Fruit fly (Drosophila melanogaster): ENCODE results near the gene Tsp86D.

Gene Tsp86D

DNA sequence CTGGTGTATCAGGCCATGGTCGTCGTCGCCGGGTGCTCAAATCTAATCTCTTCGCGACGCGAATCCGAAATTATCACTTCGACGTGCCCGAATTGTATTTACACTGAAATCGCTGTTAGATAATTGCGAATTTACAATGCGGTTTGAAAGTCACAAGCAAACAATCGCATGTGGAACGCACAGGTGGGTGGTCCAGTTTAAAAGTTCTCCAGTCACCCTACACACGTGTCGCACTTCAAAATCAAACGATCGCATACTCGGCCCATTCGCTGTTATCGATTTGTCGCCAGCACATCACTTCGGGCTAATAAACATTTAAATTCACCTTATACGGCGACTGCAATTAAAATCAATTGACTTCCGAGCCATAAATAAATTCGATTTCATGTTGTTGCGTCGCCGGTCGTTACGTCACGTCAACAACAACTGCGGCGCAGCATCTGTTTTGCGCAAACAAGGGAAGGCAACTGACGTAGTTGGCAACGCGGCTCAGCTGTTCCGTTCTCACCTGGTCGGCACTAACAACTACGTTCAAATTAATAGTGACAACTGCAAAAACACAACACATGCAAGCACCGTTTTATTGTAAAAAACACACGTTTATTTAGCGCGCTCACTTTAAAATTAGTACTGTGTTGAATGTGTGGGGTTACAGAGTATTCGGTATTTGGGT lies 5.6 kb upstream of the Tsp86D start, which contains the start of gene CG6574 (continued):
- TF ChIP-seq CG9727 (GFP tag; optimal IDR thresholded peaks at IDR 0.05) = no peak
- TF ChIP-seq Dref (GFP tag; IDR thresholded peaks at IDR 0.05) = no peak
- no peak for TF ChIP-seq klu (GFP tag; IDR thresholded peaks at IDR 0.05)
- TF ChIP-seq bsh (GFP tag; optimal IDR thresholded peaks at IDR 0.05) = no peak
- TF ChIP-seq CG30020 (tag; optimal IDR thresholded peaks at IDR 0.05) = no peak
- TF ChIP-seq CG17385 (GFP tag; optimal IDR thresholded peaks at IDR 0.05) = no peak
- no peak for TF ChIP-seq unpg (GFP tag; optimal IDR thresholded peaks at IDR 0.05)
- no peak for TF ChIP-seq tap (tag; optimal IDR thresholded peaks at IDR 0.05)
- peak; percentile 36 for TF ChIP-seq CG6254 (GFP tag; optimal IDR thresholded peaks at IDR 0.05)
- no peak for TF ChIP-seq Dip2 (GFP tag; IDR thresholded peaks at IDR 0.05)
- no peak for TF ChIP-seq Poxn (GFP tag; IDR thresholded peaks at IDR 0.05)
- no peak for TF ChIP-seq CG6689 (GFP tag; IDR thresholded peaks at IDR 0.05)
- no peak for TF ChIP-seq CG1024 (GFP tag; IDR thresholded peaks at IDR 0.05)
- no peak for TF ChIP-seq CG8281 (tag; optimal IDR thresholded peaks at IDR 0.05)
- TF ChIP-seq CG4424 (GFP tag; optimal IDR thresholded peaks at IDR 0.05) = no peak
- TF ChIP-seq CG14441 (GFP tag; IDR thresholded peaks at IDR 0.05) = no peak
- TF ChIP-seq Ada2b (GFP tag; IDR thresholded peaks at IDR 0.05) = no peak
- TF ChIP-seq CG14710 (tag; optimal IDR thresholded peaks at IDR 0.05) = peak; percentile 15
- peak; percentile 22; the same call in 1 of the 2 replicates for TF ChIP-seq Xrp1 (GFP tag; IDR thresholded peaks at IDR 0.05)
- no peak for TF ChIP-seq ham (GFP tag; IDR thresholded peaks at IDR 0.05)
- TF ChIP-seq lbe (GFP tag; optimal IDR thresholded peaks at IDR 0.05) = no peak
- TF ChIP-seq Spps (tag; optimal IDR thresholded peaks at IDR 0.05) = no peak
- no peak for TF ChIP-seq Hsf (GFP tag; optimal IDR thresholded peaks at IDR 0.05)
- TF ChIP-seq CG10321 (GFP tag; IDR thresholded peaks at IDR 0.05) = no peak
- no peak for TF ChIP-seq Tbp (GFP tag; optimal IDR thresholded peaks at IDR 0.05)
- TF ChIP-seq Ets97D (GFP tag; optimal IDR thresholded peaks at IDR 0.05) = no peak
- TF ChIP-seq sisA (GFP tag; IDR thresholded peaks at IDR 0.05) = no peak
- TF ChIP-seq Fer1 (GFP tag; optimal IDR thresholded peaks at IDR 0.05) = peak; percentile 26
- no peak for TF ChIP-seq nom (GFP tag; optimal IDR thresholded peaks at IDR 0.05)
- no peak for TF ChIP-seq CG4328 (GFP tag; optimal IDR thresholded peaks at IDR 0.05)
- TF ChIP-seq Taf1 (GFP tag; IDR thresholded peaks at IDR 0.05) = no peak
- TF ChIP-seq CG11247 (GFP tag; IDR thresholded peaks at IDR 0.05) = no peak
- TF ChIP-seq exex (tag; optimal IDR thresholded peaks at IDR 0.05) = peak; percentile 67
- no peak for TF ChIP-seq HLHmδ (GFP tag; optimal IDR thresholded peaks at IDR 0.05)
- no peak for TF ChIP-seq CG3847 (GFP tag; IDR thresholded peaks at IDR 0.05)
- TF ChIP-seq gcm2 (GFP tag; optimal IDR thresholded peaks at IDR 0.05) = no peak
- no peak for TF ChIP-seq B-H1 (GFP tag; IDR thresholded peaks at IDR 0.05)
- no peak for TF ChIP-seq CG7372 (GFP tag; IDR thresholded peaks at IDR 0.05)

DNA sequence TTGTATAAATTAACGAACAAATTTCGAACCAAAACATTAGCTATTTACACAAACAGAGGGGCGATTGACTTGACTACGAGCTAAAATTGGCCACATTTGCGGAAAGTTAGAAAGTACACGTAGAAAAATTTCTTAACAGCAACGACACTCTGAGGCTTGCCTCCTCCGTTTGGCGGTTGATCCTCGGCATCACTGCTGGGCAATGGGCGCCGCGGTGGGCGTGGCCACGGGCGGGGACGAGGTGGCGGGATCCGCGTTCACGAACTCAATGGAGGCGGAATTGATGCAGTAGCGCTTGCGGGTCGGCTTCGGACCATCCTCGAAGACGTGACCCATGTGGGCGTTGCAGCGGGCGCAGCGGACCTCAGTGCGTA lies 5.1 kb upstream of the Tsp86D start:
- TF ChIP-seq Trl (optimal IDR thresholded peaks at IDR 0.05) (no peak), Trl (GFP tag; optimal IDR thresholded peaks at IDR 0.05) (peak; percentile 46), gro (GFP tag; optimal IDR thresholded peaks at IDR 0.05) (no peak), nau (GFP tag; optimal IDR thresholded peaks at IDR 0.05) (no peak), CG7372 (GFP tag; IDR thresholded peaks at IDR 0.05) (no peak), Med (GFP tag) (peak; percentile 78), CG5245 (GFP tag; optimal IDR thresholded peaks at IDR 0.05) (no peak), grn (GFP tag; optimal IDR thresholded peaks at IDR 0.05) (no peak), CG1647 (GFP tag; optimal IDR thresholded peaks at IDR 0.05) (no peak), ewg (GFP tag; optimal IDR thresholded peaks at IDR 0.05) (no peak), hkb (optimal IDR thresholded peaks at IDR 0.05) (no peak), hkb (GFP tag; IDR thresholded peaks at IDR 0.05) (no peak), HmgZ (tag; optimal IDR thresholded peaks at IDR 0.05) (no peak), CG2129 (GFP tag; IDR thresholded peaks at IDR 0.05; ENCODE audit: partially characterized antibody) (no peak), slp2 (GFP tag; optimal IDR thresholded peaks at IDR 0.05) (no peak), CG10431 (GFP tag; optimal IDR thresholded peaks at IDR 0.05) (no peak), Ets65A (GFP tag) (peak; percentile 82), Opbp (GFP tag; IDR thresholded peaks at IDR 0.05; ENCODE audit: partially characterized antibody) (no peak)

Measured in whole organism, embryonic.